1 worm cellular context compared by ENCODE assay signal in the genomic region with DNA sequence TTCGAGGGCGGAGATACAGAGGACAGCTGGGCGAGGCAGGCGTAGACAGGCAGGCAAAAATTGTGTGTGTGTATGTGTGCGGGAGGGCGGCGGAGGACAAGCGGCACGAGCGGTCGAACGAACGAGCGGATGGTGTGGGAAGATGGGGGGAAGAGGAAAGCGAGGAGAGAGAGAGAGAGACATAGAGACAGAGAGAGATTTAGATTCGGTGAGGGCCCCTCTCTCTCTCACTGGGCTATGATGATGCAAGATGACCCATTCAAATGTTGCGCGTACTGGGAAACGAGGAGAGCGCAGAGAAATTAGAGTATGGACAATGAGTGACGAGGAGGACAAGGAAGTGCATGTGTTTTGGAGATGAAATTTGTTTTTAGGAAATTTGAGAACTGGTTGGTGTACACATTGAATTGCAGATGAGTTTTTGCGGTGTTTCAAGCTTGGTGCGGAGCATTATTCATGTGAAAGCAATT.
TF ChIP-seq lines count a peak whose summit lies in the region.

No protein-coding gene starts in this region.

TF ChIP-seq in whole organism, L1 larva, 84 proteins besides CTCF, POLR2A, EP300 and RAD21 (continued from another document):
- TF ChIP-seq elt-2 (tag; optimal IDR thresholded peaks at IDR 0.05; lab: Kevin White, UChicago) (no peak), hlh-4 (tag; optimal IDR thresholded peaks at IDR 0.05; lab: Kevin White, UChicago) (no peak), aha-1 (tag; optimal IDR thresholded peaks at IDR 0.05; lab: Kevin White, UChicago) (no peak), ceh-8 (GFP tag; optimal IDR thresholded peaks at IDR 0.05; lab: Kevin White, UChicago) (peak; percentile 13), ceh-90 (tag; optimal IDR thresholded peaks at IDR 0.05; lab: Kevin White, UChicago) (no peak), hlh-17 (GFP tag; optimal IDR thresholded peaks at IDR 0.05; lab: Kevin White, UChicago; ENCODE audit: borderline replicate concordance) (no peak), ceh-88 (GFP tag; IDR thresholded peaks at IDR 0.05; lab: Robert Waterston, UW) (no peak), lsy-2 (tag; optimal IDR thresholded peaks at IDR 0.05; lab: Kevin White, UChicago) (peak; percentile 63 to 75), nhr-84 (tag; optimal IDR thresholded peaks at IDR 0.05; lab: Kevin White, UChicago) (no peak), alr-1 (tag; optimal IDR thresholded peaks at IDR 0.05; lab: Kevin White, UChicago; ENCODE audit: borderline replicate concordance) (no peak), fkh-10 (GFP tag; optimal IDR thresholded peaks at IDR 0.05; lab: Kevin White, UChicago) (peak; percentile 85), aly-2 (tag; optimal IDR thresholded peaks at IDR 0.05; lab: Kevin White, UChicago) (no peak), pax-3 (tag; optimal IDR thresholded peaks at IDR 0.05; lab: Kevin White, UChicago) (peak; percentile 42), fkh-8 (tag; optimal IDR thresholded peaks at IDR 0.05; lab: Kevin White, UChicago) (peak; percentile 92), dsc-1 (tag; optimal IDR thresholded peaks at IDR 0.05; lab: Kevin White, UChicago) (peak; percentile 81), ceh-63 (GFP tag; optimal IDR thresholded peaks at IDR 0.05; lab: Kevin White, UChicago) (no peak), mep-1 (tag; optimal IDR thresholded peaks at IDR 0.05; lab: Kevin White, UChicago) (peak; percentile 89), skn-1 (tag; optimal IDR thresholded peaks at IDR 0.05; lab: Kevin White, UChicago) (peak; percentile 84), efl-1 (optimal IDR thresholded peaks at IDR 0.05; lab: Kevin White, UChicago) (peak; percentile 51 to 63), efl-1 (GFP tag; optimal IDR thresholded peaks at IDR 0.05 in 1 of 2; lab: Kevin White, UChicago) (peak in 1 of 2 experiments; percentile 71), rnt-1 (tag; optimal IDR thresholded peaks at IDR 0.05; lab: Kevin White, UChicago) (peak; percentile 65), mdl-1 (tag; optimal IDR thresholded peaks at IDR 0.05; lab: Kevin White, UChicago) (peak in 1 of 2 experiments; percentile 41), nhr-85 (tag; lab: Kevin White, UChicago) (peak; percentile 96), nhr-12 (tag; optimal IDR thresholded peaks at IDR 0.05; lab: Kevin White, UChicago) (no peak), unc-98 (GFP tag; IDR thresholded peaks at IDR 0.05; lab: Robert Waterston, UW) (no peak), pqm-1 (tag; optimal IDR thresholded peaks at IDR 0.05; lab: Kevin White, UChicago) (no peak), tlp-1 (tag; optimal IDR thresholded peaks at IDR 0.05; lab: Kevin White, UChicago) (no peak)
